Worm (Caenorhabditis elegans) whole organism, L1 larva: ENCODE measurements around the gene T11F8.12.

ENCODE experiments used
- lin-35 ChIP-seq, 2 experiments: fragments of 150-350 bp; optimal IDR thresholded peaks; 2 replicates each; lab custom pipeline; 2014; ENCODE audit warnings: missing biosample characterization in 2 of 2, missing genetic modification characterization in 2 of 2, missing genetic modification reagents in 2 of 2
- lin-39 ChIP-seq: fragments of 150-350 bp; optimal IDR thresholded peaks from 2 replicates; lab custom pipeline; 2014; ENCODE audit warnings: missing biosample characterization, missing genetic modification reagents, missing genetic modification characterization

ce11 chrIV:5530980-5531379 is 48.8 kb upstream of the T11F8.12 start:
- TF ChIP-seq lin-35 (GFP tag; optimal IDR thresholded peaks at IDR 0.05; lab: Kevin White, UChicago) (no peak), lin-39 (no peak)
